Fruit fly (Drosophila melanogaster) whole organism, embryonic: ENCODE measurements around the gene Gorab.

ENCODE experiments used
- CG10565 ChIP-seq: fragments of 200-800 bp; sonication (Bioruptor generic); optimal IDR thresholded peaks from 3 replicates; lab custom pipeline; 2016; ENCODE audit warnings: missing biosample characterization, mild to moderate bottlenecking, missing genetic modification characterization
- CG10654 ChIP-seq: fragments of 200-800 bp; sonication (Bioruptor generic); optimal IDR thresholded peaks from 2 replicates; lab custom pipeline; 2016; ENCODE audit warnings: missing biosample characterization, missing genetic modification characterization
- CG11085 ChIP-seq: fragments of 200-800 bp; sonication (Bioruptor generic); IDR thresholded peaks from 2 replicates; pipeline ENCODE4 v1.3.6; 2022; ENCODE audit warnings: missing biosample characterization, missing genetic modification characterization
- CG13287 ChIP-seq: fragments of 200-800 bp; sonication (Bioruptor generic); IDR thresholded peaks from 2 replicates; pipeline ENCODE4 v1.3.6; 2022; ENCODE audit warnings: missing biosample characterization, missing genetic modification characterization; ENCODE audit not compliant: partially characterized antibody
- CG13424 ChIP-seq: fragments of 200-800 bp; sonication (Bioruptor generic); optimal IDR thresholded peaks from 2 replicates; lab custom pipeline; 2019; ENCODE audit warnings: missing biosample characterization, mild to moderate bottlenecking, missing genetic modification characterization, moderate library complexity
- CG14014 ChIP-seq: fragments of 200-800 bp; sonication (Bioruptor generic); IDR thresholded peaks from 2 replicates; pipeline ENCODE4 v1.3.6; 2022; ENCODE audit warnings: missing biosample characterization, missing genetic modification characterization
- CG15011 ChIP-seq: fragments of 200-800 bp; sonication (Bioruptor generic); optimal IDR thresholded peaks from 3 replicates; lab custom pipeline; 2018; ENCODE audit warnings: missing biosample characterization, mild to moderate bottlenecking, missing genetic modification characterization
- CG16813 ChIP-seq: fragments of 200-800 bp; sonication (Bioruptor generic); IDR thresholded peaks from 3 replicates; pipeline ENCODE4 v1.3.6; 2022; ENCODE audit warnings: missing biosample characterization, missing genetic modification characterization; ENCODE audit not compliant: partially characterized antibody
- CG17385 ChIP-seq: fragments of 200-800 bp; sonication (Bioruptor generic); optimal IDR thresholded peaks from 3 replicates; lab custom pipeline; 2018; ENCODE audit warnings: missing biosample characterization, mild to moderate bottlenecking, missing genetic modification characterization
- CG18599 ChIP-seq: fragments of 200-800 bp; sonication (Bioruptor generic); optimal IDR thresholded peaks from 3 replicates; lab custom pipeline; 2017; ENCODE audit warnings: missing biosample characterization, missing genetic modification characterization, mild to moderate bottlenecking, moderate library complexity, missing genetic modification reagents
- CG2199 ChIP-seq: fragments of 200-800 bp; sonication (Bioruptor generic); IDR thresholded peaks from 3 replicates; pipeline ENCODE4 v1.3.6; 2022; ENCODE audit warnings: missing biosample characterization, missing genetic modification characterization
- CG2889 ChIP-seq: fragments of 200-800 bp; sonication (Bioruptor generic); IDR thresholded peaks from 3 replicates; pipeline ENCODE4 v1.3.6; 2022; ENCODE audit warnings: missing biosample characterization, missing genetic modification characterization
- CG30020 ChIP-seq: fragments of 200-800 bp; optimal IDR thresholded peaks from 2 replicates; lab custom pipeline; 2019; ENCODE audit warnings: missing biosample characterization, mild to moderate bottlenecking, missing genetic modification characterization, moderate library complexity
- CG31224 ChIP-seq: fragments of 200-800 bp; sonication (Bioruptor generic); IDR thresholded peaks from 2 replicates; pipeline ENCODE4 v1.3.6; 2022; ENCODE audit warnings: missing biosample characterization, missing genetic modification characterization
- CG31365 ChIP-seq: fragments of 200-800 bp; sonication (Bioruptor generic); optimal IDR thresholded peaks from 2 replicates; lab custom pipeline; 2018; ENCODE audit warnings: missing biosample characterization, mild to moderate bottlenecking, missing genetic modification characterization
- CG34422 ChIP-seq: fragments of 200-800 bp; sonication (Bioruptor generic); IDR thresholded peaks from 3 replicates; pipeline ENCODE4 v1.3.6; 2022; ENCODE audit warnings: missing biosample characterization, missing genetic modification characterization
- CG3847 ChIP-seq: fragments of 200-800 bp; sonication (Bioruptor generic); IDR thresholded peaks from 2 replicates; pipeline ENCODE4 v1.3.6; 2022; ENCODE audit warnings: missing biosample characterization, missing genetic modification characterization
- CG4282 ChIP-seq: fragments of 200-800 bp; sonication (Bioruptor generic); optimal IDR thresholded peaks from 2 replicates; lab custom pipeline; 2016; ENCODE audit warnings: missing biosample characterization, missing genetic modification characterization
- CG4424 ChIP-seq: fragments of 200-800 bp; sonication (Bioruptor generic); optimal IDR thresholded peaks from 3 replicates; lab custom pipeline; 2016; ENCODE audit warnings: missing biosample characterization, missing genetic modification characterization
- CG4730 ChIP-seq: fragments of 200-800 bp; sonication (Bioruptor generic); IDR thresholded peaks from 2 replicates; pipeline ENCODE4 v1.3.6; 2022; ENCODE audit warnings: missing biosample characterization, missing genetic modification characterization
- CG4820 ChIP-seq: fragments of 200-800 bp; sonication (Bioruptor generic); optimal IDR thresholded peaks from 3 replicates; lab custom pipeline; 2016; ENCODE audit warnings: missing biosample characterization, missing genetic modification characterization
- CG5245 ChIP-seq: fragments of 200-800 bp; sonication (Bioruptor generic); optimal IDR thresholded peaks from 3 replicates; lab custom pipeline; 2016; ENCODE audit warnings: missing biosample characterization, missing genetic modification characterization
- CG7357 ChIP-seq: fragments of 200-800 bp; sonication (Bioruptor generic); IDR thresholded peaks from 3 replicates; pipeline ENCODE4 v1.3.6; 2022; ENCODE audit warnings: missing biosample characterization, missing genetic modification characterization
- CG7987 ChIP-seq: fragments of 200-800 bp; sonication (Bioruptor generic); optimal IDR thresholded peaks from 2 replicates; lab custom pipeline; 2018; ENCODE audit warnings: missing biosample characterization, mild to moderate bottlenecking, missing genetic modification characterization, moderate library complexity
- CG9932 ChIP-seq: fragments of 200-800 bp; sonication (Bioruptor generic); IDR thresholded peaks from 2 replicates; pipeline ENCODE4 v1.3.6; 2022; ENCODE audit warnings: missing biosample characterization, missing genetic modification characterization
- CHES-1-like ChIP-seq: fragments of 200-800 bp; sonication (Bioruptor generic); optimal IDR thresholded peaks from 2 replicates; lab custom pipeline; 2016; ENCODE audit warnings: missing biosample characterization, missing genetic modification characterization
- D ChIP-seq, 2 experiments: fragments of 200-800 bp in 1 of 2; fragments of >200 bp in 1 of 2; sonication (Bioruptor generic) in 1 of 2; optimal IDR thresholded peaks; 2 replicates in 1 of 2; 3 replicates in 1 of 2; lab custom pipeline; 2017; ENCODE audit warnings: mild to moderate bottlenecking in 1 of 2, missing biosample characterization in 1 of 2, missing genetic modification characterization in 1 of 2, missing genetic modification reagents in 1 of 2
- Doc3 ChIP-seq: fragments of 200-800 bp; sonication (Bioruptor generic); IDR thresholded peaks from 3 replicates; pipeline ENCODE4 v1.3.6; 2022; ENCODE audit warnings: missing biosample characterization, missing genetic modification characterization; ENCODE audit not compliant: partially characterized antibody
- Drgx ChIP-seq: fragments of 200-800 bp; sonication (Bioruptor generic); IDR thresholded peaks from 2 replicates; pipeline ENCODE4 v1.3.6; 2022; ENCODE audit warnings: missing biosample characterization, missing genetic modification characterization
- HHEX ChIP-seq: fragments of 200-800 bp; sonication (Bioruptor generic); optimal IDR thresholded peaks from 3 replicates; lab custom pipeline; 2017; ENCODE audit warnings: missing biosample characterization, mild to moderate bottlenecking, missing genetic modification characterization, missing genetic modification reagents
- MTF-1 ChIP-seq: fragments of 200-800 bp; sonication (Bioruptor generic); optimal IDR thresholded peaks from 2 replicates; lab custom pipeline; 2018; ENCODE audit warnings: missing biosample characterization, mild to moderate bottlenecking, missing genetic modification characterization, borderline replicate concordance
- Spps ChIP-seq: fragments of 200-800 bp; sonication (Bioruptor generic); optimal IDR thresholded peaks from 2 replicates; lab custom pipeline; 2018; ENCODE audit warnings: missing biosample characterization, mild to moderate bottlenecking, missing genetic modification characterization
- amos ChIP-seq: fragments of 200-800 bp; sonication (Bioruptor generic); IDR thresholded peaks from 2 replicates; pipeline ENCODE4 v1.3.6; 2022; ENCODE audit warnings: missing biosample characterization, missing genetic modification characterization; ENCODE audit not compliant: partially characterized antibody
- ato ChIP-seq: fragments of 200-800 bp; sonication (Bioruptor generic); IDR thresholded peaks from 2 replicates; pipeline ENCODE4 v1.3.6; 2022; ENCODE audit warnings: missing biosample characterization, missing genetic modification characterization; ENCODE audit not compliant: partially characterized antibody
- bigmax ChIP-seq: fragments of 200-800 bp; sonication (Bioruptor generic); optimal IDR thresholded peaks from 2 replicates; lab custom pipeline; 2018; ENCODE audit warnings: missing biosample characterization, mild to moderate bottlenecking, missing genetic modification characterization
- br ChIP-seq: fragments of >200 bp; optimal IDR thresholded peaks from 2 replicates; lab custom pipeline; 2017
- caup ChIP-seq: fragments of 200-800 bp; sonication (Bioruptor generic); optimal IDR thresholded peaks from 3 replicates; lab custom pipeline; 2017; ENCODE audit warnings: missing biosample characterization, mild to moderate bottlenecking, missing genetic modification characterization, moderate library complexity; ENCODE audit not compliant: severe bottlenecking
- dm ChIP-seq: fragments of 200-800 bp; sonication (Bioruptor generic); optimal IDR thresholded peaks from 3 replicates; lab custom pipeline; 2016; ENCODE audit warnings: missing biosample characterization, missing genetic modification characterization
- esg ChIP-seq: fragments of 200-800 bp; sonication (Bioruptor generic); conservative IDR thresholded peaks from 2 replicates; pipeline ENCODE4 v1.3.6; 2022; ENCODE audit warnings: missing biosample characterization, missing genetic modification characterization
- ewg ChIP-seq: fragments of 200-800 bp; sonication (Bioruptor generic); optimal IDR thresholded peaks from 3 replicates; lab custom pipeline; 2017; ENCODE audit warnings: mild to moderate bottlenecking, missing biosample characterization, missing genetic modification reagents, missing genetic modification characterization
- fd3F ChIP-seq: fragments of 200-800 bp; sonication (Bioruptor generic); optimal IDR thresholded peaks from 2 replicates; lab custom pipeline; 2018; ENCODE audit warnings: missing biosample characterization, mild to moderate bottlenecking, missing genetic modification characterization, moderate library complexity
- fu2 ChIP-seq: fragments of 200-800 bp; sonication (Bioruptor generic); optimal IDR thresholded peaks from 2 replicates; lab custom pipeline; 2016; ENCODE audit warnings: missing biosample characterization, missing genetic modification characterization
- gcm ChIP-seq: fragments of 200-800 bp; sonication (Bioruptor generic); optimal IDR thresholded peaks from 2 replicates; lab custom pipeline; 2019; ENCODE audit warnings: missing biosample characterization, mild to moderate bottlenecking, missing genetic modification characterization, moderate library complexity
- grn ChIP-seq: fragments of 200-800 bp; sonication (Bioruptor generic); optimal IDR thresholded peaks from 3 replicates; lab custom pipeline; 2017; ENCODE audit warnings: missing biosample characterization, missing genetic modification characterization
- lab ChIP-seq: fragments of 200-800 bp; sonication (Bioruptor generic); optimal IDR thresholded peaks from 3 replicates; lab custom pipeline; 2017; ENCODE audit warnings: missing biosample characterization, missing genetic modification characterization, mild to moderate bottlenecking, moderate library complexity, missing genetic modification reagents
- lmd ChIP-seq: fragments of 200-800 bp; sonication (Bioruptor generic); IDR thresholded peaks from 2 replicates; pipeline ENCODE4 v1.3.6; 2022; ENCODE audit warnings: missing biosample characterization, missing genetic modification characterization
- luna ChIP-seq: fragments of 200-800 bp; sonication (Bioruptor generic); optimal IDR thresholded peaks from 2 replicates; lab custom pipeline; 2016; ENCODE audit warnings: missing biosample characterization, missing genetic modification characterization
- pita ChIP-seq: fragments of 200-800 bp; sonication (Bioruptor generic); optimal IDR thresholded peaks from 2 replicates; lab custom pipeline; 2017; ENCODE audit warnings: missing biosample characterization, mild to moderate bottlenecking, missing genetic modification characterization
- vfl ChIP-seq: fragments of 200-800 bp; sonication (Bioruptor generic); optimal IDR thresholded peaks from 2 replicates; lab custom pipeline; 2016; ENCODE audit warnings: missing biosample characterization, missing genetic modification characterization
- zfh1 ChIP-seq: fragments of 200-800 bp; sonication (Bioruptor generic); IDR thresholded peaks from 3 replicates; pipeline ENCODE4 v1.3.6; 2022; ENCODE audit warnings: missing biosample characterization, missing genetic modification characterization

Gorab gene

dm6 chr3L:17433555-17433954 is 4.9 kb upstream of the Gorab start, which contains the start of the genes Coq4 and CG32176 (continued):
- peak; percentile 69 for TF ChIP-seq CG16813 (GFP tag; lab: Robert Waterston, UW)
- peak; percentile 96 for TF ChIP-seq luna
- TF ChIP-seq fu2 (GFP tag; lab: Kevin White, UChicago), result peak; percentile 97
- TF ChIP-seq CG9932 (GFP tag; lab: Robert Waterston, UW), result peak; percentile 99
- TF ChIP-seq grn (GFP tag; lab: Kevin White, UChicago), result peak; percentile 75
- peak; percentile 97 for TF ChIP-seq CG5245
- TF ChIP-seq CG31224, result peak; percentile 95
- peak; percentile 93 for TF ChIP-seq Spps (tag; lab: Kevin White, UChicago)
- TF ChIP-seq pita (GFP tag; lab: Kevin White, UChicago), result no peak
- TF ChIP-seq CG3847, result peak; percentile 98
- TF ChIP-seq CG4424 (GFP tag; lab: Kevin White, UChicago), result peak; percentile 99
- TF ChIP-seq ewg (GFP tag; lab: Kevin White, UChicago), result peak; percentile 94
- TF ChIP-seq zfh1 (GFP tag; lab: Robert Waterston, UW), result peak; percentile 99
- TF ChIP-seq CG18599 (GFP tag; lab: Kevin White, UChicago), result peak; percentile 98
- peak; percentile 99 for TF ChIP-seq vfl (GFP tag; lab: Kevin White, UChicago)
- TF ChIP-seq CG15011 (GFP tag; lab: Kevin White, UChicago), result peak; percentile 88
- peak; percentile 48 for TF ChIP-seq ato (GFP tag; lab: Robert Waterston, UW)
- peak; percentile 62 for TF ChIP-seq bigmax
- peak; percentile 97 for TF ChIP-seq CG4820 (GFP tag; lab: Kevin White, UChicago)
- TF ChIP-seq CG7357 (GFP tag; lab: Robert Waterston, UW), result peak; percentile 94
- TF ChIP-seq CG4282 (GFP tag; lab: Kevin White, UChicago), result peak; percentile 99
- peak; percentile 96 for TF ChIP-seq caup (GFP tag; lab: Kevin White, UChicago)
- peak; percentile 98 for TF ChIP-seq lmd (GFP tag; lab: Robert Waterston, UW)
- TF ChIP-seq Drgx (GFP tag; lab: Robert Waterston, UW), result peak; percentile 96
- peak; percentile 93 for TF ChIP-seq CG17385 (GFP tag; lab: Kevin White, UChicago)
- TF ChIP-seq CHES-1-like (GFP tag; lab: Kevin White, UChicago), result peak; percentile 98
- TF ChIP-seq D (optimal IDR thresholded peaks at IDR 0.05; lab: Kevin White, UChicago), result no peak
- peak; percentile 96 for TF ChIP-seq D (GFP tag; optimal IDR thresholded peaks at IDR 0.05; lab: Kevin White, UChicago)
- TF ChIP-seq br (lab: Kevin White, UChicago), result no peak
- TF ChIP-seq CG2889 (GFP tag; lab: Robert Waterston, UW), result peak; percentile 97
- TF ChIP-seq CG10565 (GFP tag; lab: Kevin White, UChicago), result peak; percentile 91
- TF ChIP-seq MTF-1 (GFP tag; lab: Kevin White, UChicago), result peak; percentile 93
- peak; percentile 99 for TF ChIP-seq CG34422
- TF ChIP-seq CG2199 (GFP tag; lab: Robert Waterston, UW), result peak; percentile 93
- TF ChIP-seq gcm (GFP tag; lab: Kevin White, UChicago), result peak; percentile 98
- TF ChIP-seq fd3F, result peak; percentile 97
- TF ChIP-seq amos (GFP tag; lab: Robert Waterston, UW), result peak; percentile 49; the same call in 1 of the 2 replicates
- peak; percentile 98 for TF ChIP-seq lab
- peak; percentile 86 for TF ChIP-seq CG30020 (tag; lab: Kevin White, UChicago)
- TF ChIP-seq CG10654, result peak; percentile 99
- peak; percentile 96 for TF ChIP-seq HHEX (GFP tag; lab: Kevin White, UChicago)
- TF ChIP-seq CG13424, result peak; percentile 98
- peak; percentile 98 for TF ChIP-seq CG11085 (GFP tag; lab: Robert Waterston, UW)
- peak; percentile 98 for TF ChIP-seq CG14014 (GFP tag; lab: Robert Waterston, UW)
- TF ChIP-seq esg, result peak; percentile 97
- peak; percentile 85 for TF ChIP-seq CG31365 (tag; lab: Kevin White, UChicago)
- TF ChIP-seq Doc3, result no peak
- TF ChIP-seq CG4730 (GFP tag; lab: Robert Waterston, UW), result peak; percentile 97
- peak; percentile 79 for TF ChIP-seq CG13287 (GFP tag; lab: Robert Waterston, UW)
- TF ChIP-seq CG7987 (GFP tag; lab: Kevin White, UChicago), result peak; percentile 95
- peak; percentile 96 for TF ChIP-seq dm (GFP tag; lab: Kevin White, UChicago)
